Worm (Caenorhabditis elegans) whole organism, L2 larva: ENCODE data around the gene srx-29.

Experiments used
- elt-1 ChIP-seq: fragments of 150-350 bp; optimal IDR thresholded peaks from 2 replicates; lab custom pipeline; 2014; ENCODE audit warnings: missing biosample characterization, missing genetic modification characterization
- nhr-10 ChIP-seq: sonication (generic microtip); optimal IDR thresholded peaks from 2 replicates; lab custom pipeline; 2017; ENCODE audit warnings: missing biosample characterization, missing genetic modification characterization
- nhr-77 ChIP-seq: fragments of 150-350 bp; optimal IDR thresholded peaks from 2 replicates; lab custom pipeline; 2014; ENCODE audit warnings: missing biosample characterization, missing genetic modification characterization
- ztf-11 ChIP-seq: sonication (generic microtip); optimal IDR thresholded peaks from 2 replicates; lab custom pipeline; 2017; ENCODE audit warnings: missing biosample characterization, missing genetic modification characterization

- no peak for TF ChIP-seq nhr-77 (tag; lab: Kevin White, UChicago)
- TF ChIP-seq nhr-10 (tag; lab: Kevin White, UChicago), result no peak
- no peak for TF ChIP-seq ztf-11 (tag; lab: Kevin White, UChicago)
- no peak for TF ChIP-seq elt-1 (tag; lab: Kevin White, UChicago)
Observed at ce11 chrV:15652147-15652546, 45.9 kb downstream of the srx-29 start.
